Worm (Caenorhabditis elegans) whole organism, late embryonic: Measurements from ENCODE around the gene C33G3.4.

ENCODE experiments used
- ceh-14 ChIP-seq: sonication (generic microtip); optimal IDR thresholded peaks from 2 replicates; lab custom pipeline; 2016; ENCODE audit warnings: missing genotype, missing genetic modification characterization, missing compliant biosample characterization
- ceh-18 ChIP-seq: sonication (generic microtip); optimal IDR thresholded peaks from 2 replicates; lab custom pipeline; 2016; ENCODE audit warnings: missing genetic modification characterization, missing compliant biosample characterization
- ceh-34 ChIP-seq: sonication (generic microtip); optimal IDR thresholded peaks from 2 replicates; lab custom pipeline; 2016; ENCODE audit warnings: mild to moderate bottlenecking, missing genetic modification characterization, missing compliant biosample characterization
- dmd-4 ChIP-seq: sonication (generic microtip); optimal IDR thresholded peaks from 2 replicates; lab custom pipeline; 2016; ENCODE audit warnings: borderline replicate concordance, missing genetic modification characterization, missing compliant biosample characterization
- ets-4 ChIP-seq: sonication (generic microtip); optimal IDR thresholded peaks from 2 replicates; lab custom pipeline; 2016; ENCODE audit warnings: missing genetic modification characterization, missing compliant biosample characterization
- fkh-10 ChIP-seq: fragments of 150-350 bp; optimal IDR thresholded peaks from 2 replicates; lab custom pipeline; 2014; ENCODE audit warnings: missing biosample characterization, missing genetic modification reagents, missing genetic modification characterization
- nhr-11 ChIP-seq: fragments of 150-350 bp; optimal IDR thresholded peaks from 2 replicates; lab custom pipeline; 2014; ENCODE audit warnings: missing biosample characterization, missing genetic modification characterization
- pqm-1 ChIP-seq: sonication (generic microtip); optimal IDR thresholded peaks from 2 replicates; lab custom pipeline; 2016; ENCODE audit warnings: missing genetic modification characterization, missing compliant biosample characterization
- sdc-2 ChIP-seq: sonication (generic microtip); optimal IDR thresholded peaks from 2 replicates; lab custom pipeline; 2016; ENCODE audit warnings: missing genotype, missing genetic modification characterization, missing compliant biosample characterization
- syd-9 ChIP-seq: sonication (generic microtip); optimal IDR thresholded peaks from 2 replicates; lab custom pipeline; 2016; ENCODE audit warnings: mild to moderate bottlenecking, missing genetic modification characterization, moderate library complexity, missing compliant biosample characterization

- peak; percentile 47 for TF ChIP-seq ets-4 (tag; lab: Kevin White, UChicago)
- TF ChIP-seq syd-9 (tag; lab: Kevin White, UChicago) = peak; percentile 81
- TF ChIP-seq fkh-10 (GFP tag; lab: Kevin White, UChicago) = peak; percentile 27
- peak; percentile 89 for TF ChIP-seq sdc-2 (tag; lab: Kevin White, UChicago)
- TF ChIP-seq dmd-4 (tag; lab: Kevin White, UChicago) = peak; percentile 39
- TF ChIP-seq ceh-14 (tag; lab: Kevin White, UChicago) = peak; percentile 72
- peak; percentile 85 for TF ChIP-seq ceh-34
- peak; percentile 71 for TF ChIP-seq pqm-1 (tag; lab: Kevin White, UChicago)
- no peak for TF ChIP-seq nhr-11
- peak; percentile 68 for TF ChIP-seq ceh-18 (tag; lab: Kevin White, UChicago)
Measured at ce11 chrX:14115480-14116161, 44.7 kb downstream of the C33G3.4 start, which contains the start of gene F28H6.7.
